Worm (Caenorhabditis elegans): ENCODE data around the gene sru-44.

ce11 chrV:16460866-16461265 lies 6.9 kb downstream of the sru-44 start, which contains the start of gene srh-142:
- TF ChIP-seq ceh-90 (tag; optimal IDR thresholded peaks at IDR 0.05) (no peak), elt-2 (tag; optimal IDR thresholded peaks at IDR 0.05) (no peak)
